Fruit fly (Drosophila melanogaster) whole organism, embryonic: ENCODE results near the gene CG13996.

Source experiments
- Atf6 ChIP-seq: fragments of 200-800 bp; sonication (Bioruptor generic); IDR thresholded peaks from 2 replicates; pipeline ENCODE4 v1.3.6; 2022; ENCODE audit warnings: missing biosample characterization, missing genetic modification characterization
- B-H1 ChIP-seq: fragments of 200-800 bp; sonication (Bioruptor generic); IDR thresholded peaks from 3 replicates; pipeline ENCODE4 v1.3.6; 2022; ENCODE audit warnings: missing biosample characterization, missing genetic modification characterization
- CG10462 ChIP-seq: fragments of 200-800 bp; sonication (Bioruptor generic); optimal IDR thresholded peaks from 2 replicates; lab custom pipeline; 2016; ENCODE audit warnings: missing biosample characterization, missing genetic modification characterization
- CG11093 ChIP-seq: fragments of 200-800 bp; sonication (Bioruptor generic); IDR thresholded peaks from 3 replicates; pipeline ENCODE4 v1.3.6; 2022; ENCODE audit warnings: missing biosample characterization, missing genetic modification characterization
- CG12155 ChIP-seq: fragments of 200-800 bp; sonication (Bioruptor generic); optimal IDR thresholded peaks from 3 replicates; lab custom pipeline; 2016; ENCODE audit warnings: missing biosample characterization, missing genetic modification characterization
- CG13894 ChIP-seq: fragments of 200-800 bp; sonication (Bioruptor generic); optimal IDR thresholded peaks from 3 replicates; lab custom pipeline; 2018; ENCODE audit warnings: missing biosample characterization, mild to moderate bottlenecking, missing genetic modification characterization, moderate library complexity
- CG14667 ChIP-seq: fragments of 200-800 bp; sonication (Bioruptor generic); IDR thresholded peaks from 2 replicates; pipeline ENCODE4 v1.3.6; 2022; ENCODE audit warnings: missing biosample characterization, missing genetic modification characterization
- CG14860 ChIP-seq: fragments of 200-800 bp; sonication (Bioruptor generic); IDR thresholded peaks from 3 replicates; pipeline ENCODE4 v1.3.6; 2022; ENCODE audit warnings: missing biosample characterization, missing genetic modification characterization; ENCODE audit not compliant: partially characterized antibody
- CG15269 ChIP-seq: fragments of 200-800 bp; sonication (Bioruptor generic); optimal IDR thresholded peaks from 2 replicates; lab custom pipeline; 2018; ENCODE audit warnings: missing biosample characterization, mild to moderate bottlenecking, missing genetic modification characterization, moderate library complexity
- CG15514 ChIP-seq: fragments of 200-800 bp; sonication (Bioruptor generic); optimal IDR thresholded peaks from 3 replicates; lab custom pipeline; 2017; ENCODE audit warnings: missing biosample characterization, missing genetic modification characterization, mild to moderate bottlenecking, moderate library complexity, missing genetic modification reagents
- CG1832 ChIP-seq: fragments of 200-800 bp; sonication (Bioruptor generic); optimal IDR thresholded peaks from 2 replicates; lab custom pipeline; 2017; ENCODE audit warnings: missing biosample characterization, mild to moderate bottlenecking, missing genetic modification characterization, inconsistent platforms
- CG2889 ChIP-seq: fragments of 200-800 bp; sonication (Bioruptor generic); IDR thresholded peaks from 3 replicates; pipeline ENCODE4 v1.3.6; 2022; ENCODE audit warnings: missing biosample characterization, missing genetic modification characterization
- CG30020 ChIP-seq: fragments of 200-800 bp; optimal IDR thresholded peaks from 2 replicates; lab custom pipeline; 2019; ENCODE audit warnings: missing biosample characterization, mild to moderate bottlenecking, missing genetic modification characterization, moderate library complexity
- CG3065 ChIP-seq: fragments of 200-800 bp; sonication (Bioruptor generic); optimal IDR thresholded peaks from 2 replicates; lab custom pipeline; 2016; ENCODE audit warnings: missing biosample characterization, missing genetic modification characterization
- CG34422 ChIP-seq: fragments of 200-800 bp; sonication (Bioruptor generic); IDR thresholded peaks from 3 replicates; pipeline ENCODE4 v1.3.6; 2022; ENCODE audit warnings: missing biosample characterization, missing genetic modification characterization
- CG4820 ChIP-seq: fragments of 200-800 bp; sonication (Bioruptor generic); optimal IDR thresholded peaks from 3 replicates; lab custom pipeline; 2016; ENCODE audit warnings: missing biosample characterization, missing genetic modification characterization
- CG4854 ChIP-seq: fragments of 200-800 bp; sonication (Bioruptor generic); optimal IDR thresholded peaks from 2 replicates; lab custom pipeline; 2016; ENCODE audit warnings: missing biosample characterization, missing genetic modification characterization, inconsistent platforms
- CG5245 ChIP-seq: fragments of 200-800 bp; sonication (Bioruptor generic); optimal IDR thresholded peaks from 3 replicates; lab custom pipeline; 2016; ENCODE audit warnings: missing biosample characterization, missing genetic modification characterization
- CG6854 ChIP-seq: fragments of 200-800 bp; sonication (Bioruptor generic); optimal IDR thresholded peaks from 3 replicates; lab custom pipeline; 2017; ENCODE audit warnings: missing biosample characterization, mild to moderate bottlenecking, missing genetic modification characterization
- CG8944 ChIP-seq: fragments of 200-800 bp; sonication (Bioruptor generic); optimal IDR thresholded peaks from 3 replicates; lab custom pipeline; 2016; ENCODE audit warnings: missing biosample characterization, missing genetic modification characterization
- D19B ChIP-seq: fragments of 200-800 bp; sonication (Bioruptor generic); optimal IDR thresholded peaks from 2 replicates; lab custom pipeline; 2017; ENCODE audit warnings: missing biosample characterization, mild to moderate bottlenecking, missing genetic modification characterization
- HLH4C ChIP-seq: fragments of 200-800 bp; sonication (Bioruptor generic); IDR thresholded peaks from 3 replicates; pipeline ENCODE4 v1.3.6; 2022; ENCODE audit warnings: missing biosample characterization, missing genetic modification characterization; ENCODE audit not compliant: partially characterized antibody
- HLHmδ ChIP-seq: fragments of 200-800 bp; sonication (Bioruptor generic); optimal IDR thresholded peaks from 2 replicates; lab custom pipeline; 2018; ENCODE audit warnings: missing biosample characterization, mild to moderate bottlenecking, missing genetic modification characterization, moderate library complexity
- Hand ChIP-seq: fragments of 200-800 bp; sonication (Bioruptor generic); optimal IDR thresholded peaks from 2 replicates; lab custom pipeline; 2017; ENCODE audit warnings: mild to moderate bottlenecking, missing biosample characterization, missing genetic modification reagents, missing genetic modification characterization
- Hr51 ChIP-seq, 2 experiments: fragments of 200-800 bp; sonication (Bioruptor generic); optimal IDR thresholded peaks; 2 replicates in 1 of 2; 3 replicates in 1 of 2; lab custom pipeline; 2016 to 2018; ENCODE audit warnings: missing biosample characterization in 2 of 2, missing genetic modification characterization in 2 of 2, mild to moderate bottlenecking in 1 of 2, moderate library complexity in 1 of 2
- Lhr ChIP-seq: fragments of 200-800 bp; sonication (Bioruptor generic); optimal IDR thresholded peaks from 3 replicates; lab custom pipeline; 2017; ENCODE audit warnings: mild to moderate bottlenecking, missing biosample characterization, missing genetic modification reagents, missing genetic modification characterization
- Mes4 ChIP-seq: fragments of 200-800 bp; sonication (Bioruptor generic); optimal IDR thresholded peaks from 2 replicates; lab custom pipeline; 2016; ENCODE audit warnings: missing biosample characterization, missing genetic modification characterization
- NK7.1 ChIP-seq: fragments of 200-800 bp; sonication (Bioruptor generic); optimal IDR thresholded peaks from 3 replicates; lab custom pipeline; 2016; ENCODE audit warnings: missing biosample characterization, missing genetic modification characterization
- Ptx1 ChIP-seq: fragments of 200-800 bp; sonication (Bioruptor generic); IDR thresholded peaks from 2 replicates; pipeline ENCODE4 v1.3.6; 2022; ENCODE audit warnings: missing biosample characterization, missing genetic modification characterization
- Rx ChIP-seq: fragments of 200-800 bp; sonication (Bioruptor generic); IDR thresholded peaks from 2 replicates; pipeline ENCODE4 v1.3.6; 2022; ENCODE audit warnings: missing biosample characterization, missing genetic modification characterization
- Sry-β ChIP-seq: fragments of 200-800 bp; sonication (Bioruptor generic); optimal IDR thresholded peaks from 2 replicates; lab custom pipeline; 2018; ENCODE audit warnings: missing biosample characterization, mild to moderate bottlenecking, missing genetic modification characterization, moderate library complexity
- Taf1 ChIP-seq: fragments of 200-800 bp; sonication (Bioruptor generic); IDR thresholded peaks from 2 replicates; pipeline ENCODE4 v1.3.6; 2022; ENCODE audit warnings: missing biosample characterization, missing genetic modification characterization
- Usf ChIP-seq: fragments of 200-800 bp; sonication (Bioruptor generic); optimal IDR thresholded peaks from 2 replicates; lab custom pipeline; 2017; ENCODE audit warnings: missing genotype, missing biosample characterization, missing genetic modification characterization
- bbx ChIP-seq: fragments of 200-800 bp; sonication (Bioruptor generic); IDR thresholded peaks from 2 replicates; pipeline ENCODE4 v1.3.6; 2022; ENCODE audit warnings: missing biosample characterization, missing genetic modification characterization; ENCODE audit not compliant: partially characterized antibody
- chif ChIP-seq, 2 experiments: fragments of 200-800 bp; sonication (Bioruptor generic); optimal IDR thresholded peaks; 3 replicates each; lab custom pipeline; 2016; ENCODE audit warnings: missing biosample characterization in 2 of 2, missing genetic modification characterization in 2 of 2
- corto ChIP-seq: fragments of 200-800 bp; sonication (Bioruptor generic); optimal IDR thresholded peaks from 2 replicates; lab custom pipeline; 2016; ENCODE audit warnings: missing biosample characterization, mild to moderate bottlenecking, missing genetic modification characterization, moderate library complexity
- dm ChIP-seq: fragments of 200-800 bp; sonication (Bioruptor generic); optimal IDR thresholded peaks from 3 replicates; lab custom pipeline; 2016; ENCODE audit warnings: missing biosample characterization, missing genetic modification characterization
- dysf ChIP-seq: fragments of 200-800 bp; sonication (Bioruptor generic); IDR thresholded peaks from 3 replicates; pipeline ENCODE4 v1.3.6; 2022; ENCODE audit warnings: missing biosample characterization, missing genetic modification characterization
- fru ChIP-seq: fragments of >200 bp; optimal IDR thresholded peaks from 2 replicates; lab custom pipeline; 2017
- ftz-f1 ChIP-seq: fragments of 200-800 bp; sonication (Bioruptor generic); optimal IDR thresholded peaks from 2 replicates; lab custom pipeline; 2016; ENCODE audit warnings: missing biosample characterization, missing genetic modification characterization
- gcm ChIP-seq: fragments of 200-800 bp; sonication (Bioruptor generic); optimal IDR thresholded peaks from 2 replicates; lab custom pipeline; 2019; ENCODE audit warnings: missing biosample characterization, mild to moderate bottlenecking, missing genetic modification characterization, moderate library complexity
- her ChIP-seq: fragments of 200-800 bp; sonication (Bioruptor generic); optimal IDR thresholded peaks from 2 replicates; lab custom pipeline; 2016; ENCODE audit warnings: missing biosample characterization, missing genetic modification characterization
- hth ChIP-seq: fragments of >200 bp; optimal IDR thresholded peaks from 2 replicates; lab custom pipeline; 2017; ENCODE audit warnings: inconsistent platforms
- ind ChIP-seq: fragments of 200-800 bp; sonication (Bioruptor generic); optimal IDR thresholded peaks from 3 replicates; lab custom pipeline; 2016; ENCODE audit warnings: missing biosample characterization, missing genetic modification characterization
- luna ChIP-seq: fragments of 200-800 bp; sonication (Bioruptor generic); optimal IDR thresholded peaks from 2 replicates; lab custom pipeline; 2016; ENCODE audit warnings: missing biosample characterization, missing genetic modification characterization
- pros ChIP-seq: fragments of 200-800 bp; sonication (Bioruptor generic); optimal IDR thresholded peaks from 3 replicates; lab custom pipeline; 2019; ENCODE audit warnings: missing biosample characterization, mild to moderate bottlenecking, missing genetic modification characterization, moderate library complexity
- psq ChIP-seq: fragments of 200-800 bp; sonication (Bioruptor generic); optimal IDR thresholded peaks from 2 replicates; lab custom pipeline; 2017; ENCODE audit warnings: missing biosample characterization, missing genetic modification characterization
- scrt ChIP-seq: fragments of 200-800 bp; sonication (Bioruptor generic); optimal IDR thresholded peaks from 2 replicates; lab custom pipeline; 2018; ENCODE audit warnings: missing biosample characterization, mild to moderate bottlenecking, missing genetic modification characterization, moderate library complexity
- sd ChIP-seq: fragments of 200-800 bp; sonication (Bioruptor generic); optimal IDR thresholded peaks from 3 replicates; lab custom pipeline; 2018; ENCODE audit warnings: missing biosample characterization, mild to moderate bottlenecking, missing genetic modification characterization, moderate library complexity
- tgo ChIP-seq: fragments of 200-800 bp; sonication (Bioruptor generic); IDR thresholded peaks from 3 replicates; pipeline ENCODE4 v1.3.6; 2022; ENCODE audit warnings: missing biosample characterization, missing genetic modification characterization
- trem ChIP-seq: fragments of 200-800 bp; optimal IDR thresholded peaks from 3 replicates; lab custom pipeline; 2019; ENCODE audit warnings: missing biosample characterization, mild to moderate bottlenecking, missing genetic modification characterization, moderate library complexity

Gene CG13996

DNA sequence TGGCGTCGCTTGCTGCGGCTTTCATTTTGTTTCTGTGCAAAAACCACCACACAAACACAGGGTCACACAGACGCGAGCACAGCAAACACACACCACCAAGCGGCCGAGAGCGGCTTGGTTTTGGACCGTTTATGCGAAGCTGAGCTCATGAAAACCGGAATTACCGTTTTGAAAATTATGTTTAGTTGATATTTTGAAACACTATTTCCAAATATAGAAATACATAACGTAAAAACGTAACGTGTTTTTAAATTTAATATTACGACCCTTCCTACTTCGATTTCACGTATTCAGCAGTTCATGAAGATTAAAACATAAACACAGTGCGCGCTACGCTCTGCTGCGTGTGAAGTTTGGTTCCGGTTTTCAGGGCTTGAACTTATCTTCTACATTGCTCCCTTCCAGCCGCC is 30.6 kb downstream of the CG13996 start (continued):
- TF ChIP-seq Lhr (GFP tag; lab: Kevin White, UChicago) (peak; percentile 79), CG4820 (GFP tag; lab: Kevin White, UChicago) (peak; percentile 100), CG3065 (GFP tag; lab: Kevin White, UChicago) (peak; percentile 80), CG30020 (peak; percentile 70), scrt (peak; percentile 96), chif (GFP tag; optimal IDR thresholded peaks at IDR 0.05; lab: Kevin White, UChicago) (peak; percentile 92 to 93), tgo (GFP tag; lab: Robert Waterston, UW) (peak; percentile 94), Mes4 (GFP tag; lab: Kevin White, UChicago) (peak; percentile 94), CG1832 (GFP tag; lab: Kevin White, UChicago) (no peak), gcm (GFP tag; lab: Kevin White, UChicago) (peak; percentile 97), CG15269 (tag; lab: Kevin White, UChicago) (peak; percentile 96), luna (GFP tag; lab: Kevin White, UChicago) (peak; percentile 83), HLH4C (no peak), trem (tag; lab: Kevin White, UChicago) (peak; percentile 93), her (GFP tag; lab: Kevin White, UChicago) (peak; percentile 95), NK7.1 (GFP tag; lab: Kevin White, UChicago) (peak; percentile 86), Hr51 (GFP tag; optimal IDR thresholded peaks at IDR 0.05; lab: Kevin White, UChicago) (peak; percentile 90 to 98), CG8944 (GFP tag; lab: Kevin White, UChicago) (peak; percentile 77), CG13894 (tag; lab: Kevin White, UChicago) (peak; percentile 97), ind (GFP tag; lab: Kevin White, UChicago) (peak; percentile 90), corto (GFP tag; lab: Kevin White, UChicago) (peak; percentile 92), B-H1 (peak; percentile 89), ftz-f1 (GFP tag; lab: Kevin White, UChicago) (peak; percentile 79), fru (lab: Kevin White, UChicago) (no peak), Hand (GFP tag; lab: Kevin White, UChicago) (peak; percentile 98), dysf (GFP tag; lab: Robert Waterston, UW) (peak; percentile 97), D19B (peak; percentile 84), CG34422 (GFP tag; lab: Robert Waterston, UW) (peak; percentile 92), sd (tag; lab: Kevin White, UChicago) (no peak), CG15514 (GFP tag; lab: Kevin White, UChicago) (peak; percentile 93), CG14860 (GFP tag; lab: Robert Waterston, UW) (no peak), pros (peak; percentile 85), CG10462 (GFP tag; lab: Kevin White, UChicago) (peak; percentile 80), CG6854 (peak; percentile 97), dm (peak; percentile 85), CG4854 (peak; percentile 95), Atf6 (GFP tag; lab: Robert Waterston, UW) (peak; percentile 97), Rx (GFP tag; lab: Robert Waterston, UW) (peak; percentile 80), bbx (GFP tag; lab: Robert Waterston, UW) (no peak), hth (lab: Kevin White, UChicago) (no peak), Ptx1 (peak; percentile 92), CG5245 (GFP tag; lab: Kevin White, UChicago) (peak; percentile 90), Sry-β (GFP tag; lab: Kevin White, UChicago) (peak; percentile 60), CG11093 (GFP tag; lab: Robert Waterston, UW) (peak; percentile 73), psq (GFP tag; lab: Kevin White, UChicago) (peak; percentile 72), CG12155 (GFP tag; lab: Kevin White, UChicago) (peak; percentile 89), Taf1 (GFP tag; lab: Robert Waterston, UW) (peak; percentile 84), CG14667 (GFP tag; lab: Robert Waterston, UW) (peak; percentile 35; the same call in 1 of the 2 replicates), Usf (GFP tag; lab: Kevin White, UChicago) (peak; percentile 75), CG2889 (GFP tag; lab: Robert Waterston, UW) (peak; percentile 82), HLHmδ (GFP tag; lab: Kevin White, UChicago) (no peak)
